Fruit fly (Drosophila melanogaster) whole organism, embryonic: ENCODE data around the gene Sb.
A peak's percentile ranks its signal among the peaks of the same experiment; 100 is the strongest.

Experiments used
- Atf-2 ChIP-seq: fragments of 200-800 bp; sonication (Bioruptor generic); optimal IDR thresholded peaks from 2 replicates; lab custom pipeline; 2016; ENCODE audit warnings: missing biosample characterization, missing genetic modification characterization
- Atf6 ChIP-seq: fragments of 200-800 bp; sonication (Bioruptor generic); IDR thresholded peaks from 2 replicates; pipeline ENCODE4 v1.3.6; 2022; ENCODE audit warnings: missing biosample characterization, missing genetic modification characterization
- Awh ChIP-seq: fragments of 200-800 bp; sonication (Bioruptor generic); IDR thresholded peaks from 2 replicates; pipeline ENCODE4, ENCODE4 v1.3.6; 2022; ENCODE audit warnings: missing biosample characterization, missing genetic modification characterization
- C15 ChIP-seq: fragments of 200-800 bp; sonication (Bioruptor generic); IDR thresholded peaks from 3 replicates; pipeline ENCODE4 v1.3.6; 2022; ENCODE audit warnings: missing biosample characterization, missing genetic modification characterization
- CG10267 ChIP-seq: fragments of 200-800 bp; sonication (Bioruptor generic); optimal IDR thresholded peaks from 2 replicates; lab custom pipeline; 2018; ENCODE audit warnings: missing biosample characterization, mild to moderate bottlenecking, missing genetic modification characterization, moderate library complexity
- CG10431 ChIP-seq: fragments of 200-800 bp; sonication (Bioruptor generic); optimal IDR thresholded peaks from 3 replicates; lab custom pipeline; 2018; ENCODE audit warnings: missing biosample characterization, mild to moderate bottlenecking, missing genetic modification characterization
- CG10565 ChIP-seq: fragments of 200-800 bp; sonication (Bioruptor generic); optimal IDR thresholded peaks from 3 replicates; lab custom pipeline; 2016; ENCODE audit warnings: missing biosample characterization, mild to moderate bottlenecking, missing genetic modification characterization
- CG10979 ChIP-seq: fragments of 200-800 bp; sonication (Bioruptor generic); optimal IDR thresholded peaks from 2 replicates; lab custom pipeline; 2018; ENCODE audit warnings: missing biosample characterization, mild to moderate bottlenecking, missing genetic modification characterization, moderate library complexity
- CG11696 ChIP-seq: fragments of 200-800 bp; sonication (Bioruptor generic); IDR thresholded peaks from 2 replicates; pipeline ENCODE4 v1.3.6; 2022; ENCODE audit warnings: missing biosample characterization, missing genetic modification characterization
- CG12659 ChIP-seq: fragments of 200-800 bp; sonication (Bioruptor generic); optimal IDR thresholded peaks from 3 replicates; lab custom pipeline; 2017; ENCODE audit warnings: mild to moderate bottlenecking, missing biosample characterization, missing genetic modification reagents, missing genetic modification characterization
- CG12942 ChIP-seq: fragments of 200-800 bp; sonication (Bioruptor generic); optimal IDR thresholded peaks from 3 replicates; lab custom pipeline; 2016; ENCODE audit warnings: missing biosample characterization, missing genetic modification characterization
- CG13775 ChIP-seq: fragments of 200-800 bp; sonication (Bioruptor generic); optimal IDR thresholded peaks from 3 replicates; lab custom pipeline; 2017; ENCODE audit warnings: missing biosample characterization, mild to moderate bottlenecking, missing genetic modification characterization
- CG14014 ChIP-seq: fragments of 200-800 bp; sonication (Bioruptor generic); IDR thresholded peaks from 2 replicates; pipeline ENCODE4 v1.3.6; 2022; ENCODE audit warnings: missing biosample characterization, missing genetic modification characterization
- CG14710 ChIP-seq: fragments of 200-800 bp; sonication (Bioruptor generic); optimal IDR thresholded peaks from 3 replicates; lab custom pipeline; 2019; ENCODE audit warnings: missing biosample characterization, mild to moderate bottlenecking, missing genetic modification characterization, moderate library complexity
- CG15696 ChIP-seq: fragments of 200-800 bp; sonication (Bioruptor generic); optimal IDR thresholded peaks from 2 replicates; lab custom pipeline; 2019; ENCODE audit warnings: missing biosample characterization, mild to moderate bottlenecking, missing genetic modification characterization, moderate library complexity
- CG16779 ChIP-seq: fragments of 200-800 bp; sonication (Bioruptor generic); IDR thresholded peaks from 2 replicates; pipeline ENCODE4 v1.3.6; 2022; ENCODE audit warnings: missing biosample characterization, missing genetic modification characterization
- CG16863 ChIP-seq: fragments of 200-800 bp; sonication (Bioruptor generic); optimal IDR thresholded peaks from 3 replicates; lab custom pipeline; 2016; ENCODE audit warnings: missing biosample characterization, missing genetic modification characterization
- CG17385 ChIP-seq: fragments of 200-800 bp; sonication (Bioruptor generic); optimal IDR thresholded peaks from 3 replicates; lab custom pipeline; 2018; ENCODE audit warnings: missing biosample characterization, mild to moderate bottlenecking, missing genetic modification characterization
- CG1832 ChIP-seq: fragments of 200-800 bp; sonication (Bioruptor generic); optimal IDR thresholded peaks from 2 replicates; lab custom pipeline; 2017; ENCODE audit warnings: missing biosample characterization, mild to moderate bottlenecking, missing genetic modification characterization, inconsistent platforms
- CG18619 ChIP-seq: fragments of 200-800 bp; sonication (Bioruptor generic); optimal IDR thresholded peaks from 3 replicates; lab custom pipeline; 2017; ENCODE audit warnings: missing biosample characterization, mild to moderate bottlenecking, missing genetic modification characterization
- CG2875 ChIP-seq: fragments of 200-800 bp; sonication (Bioruptor generic); optimal IDR thresholded peaks from 2 replicates; lab custom pipeline; 2017; ENCODE audit warnings: missing biosample characterization, mild to moderate bottlenecking, missing genetic modification characterization, missing genetic modification reagents
- CG30020 ChIP-seq: fragments of 200-800 bp; optimal IDR thresholded peaks from 2 replicates; lab custom pipeline; 2019; ENCODE audit warnings: missing biosample characterization, mild to moderate bottlenecking, missing genetic modification characterization, moderate library complexity
- CG33557 ChIP-seq: fragments of 200-800 bp; sonication (Bioruptor generic); optimal IDR thresholded peaks from 2 replicates; lab custom pipeline; 2019; ENCODE audit warnings: missing biosample characterization, mild to moderate bottlenecking, missing genetic modification characterization, moderate library complexity
- CG34422 ChIP-seq: fragments of 200-800 bp; sonication (Bioruptor generic); IDR thresholded peaks from 3 replicates; pipeline ENCODE4 v1.3.6; 2022; ENCODE audit warnings: missing biosample characterization, missing genetic modification characterization
- CG4360 ChIP-seq: fragments of 200-800 bp; sonication (Bioruptor generic); IDR thresholded peaks from 2 replicates; pipeline ENCODE4 v1.3.6; 2022; ENCODE audit warnings: missing biosample characterization, missing genetic modification characterization
- CG5245 ChIP-seq: fragments of 200-800 bp; sonication (Bioruptor generic); optimal IDR thresholded peaks from 3 replicates; lab custom pipeline; 2016; ENCODE audit warnings: missing biosample characterization, missing genetic modification characterization
- CG7357 ChIP-seq: fragments of 200-800 bp; sonication (Bioruptor generic); IDR thresholded peaks from 3 replicates; pipeline ENCODE4 v1.3.6; 2022; ENCODE audit warnings: missing biosample characterization, missing genetic modification characterization
- Dll ChIP-seq: fragments of 200-800 bp; sonication (Bioruptor generic); IDR thresholded peaks from 4 replicates; pipeline ENCODE4 v1.3.6; 2022; ENCODE audit warnings: missing biosample characterization, missing genetic modification characterization; ENCODE audit not compliant: partially characterized antibody
- Hand ChIP-seq: fragments of 200-800 bp; sonication (Bioruptor generic); optimal IDR thresholded peaks from 2 replicates; lab custom pipeline; 2017; ENCODE audit warnings: mild to moderate bottlenecking, missing biosample characterization, missing genetic modification reagents, missing genetic modification characterization
- Max ChIP-seq: fragments of 200-800 bp; sonication (Bioruptor generic); optimal IDR thresholded peaks from 2 replicates; lab custom pipeline; 2016; ENCODE audit warnings: missing biosample characterization, mild to moderate bottlenecking, missing genetic modification characterization
- NFAT ChIP-seq: fragments of 200-800 bp; sonication (Bioruptor generic); IDR thresholded peaks from 2 replicates; pipeline ENCODE4 v1.3.6; 2022; ENCODE audit warnings: missing biosample characterization, missing genetic modification characterization
- amos ChIP-seq: fragments of 200-800 bp; sonication (Bioruptor generic); IDR thresholded peaks from 2 replicates; pipeline ENCODE4 v1.3.6; 2022; ENCODE audit warnings: missing biosample characterization, missing genetic modification characterization; ENCODE audit not compliant: partially characterized antibody
- bsh ChIP-seq, 2 experiments: fragments of 200-800 bp; sonication (Bioruptor generic); optimal IDR thresholded peaks; 2 replicates each; lab custom pipeline; 2017 to 2018; ENCODE audit warnings: mild to moderate bottlenecking in 2 of 2, missing biosample characterization in 2 of 2, missing genetic modification characterization in 2 of 2, moderate library complexity in 1 of 2
- da ChIP-seq: fragments of 200-800 bp; sonication (Bioruptor generic); optimal IDR thresholded peaks from 2 replicates; lab custom pipeline; 2016; ENCODE audit warnings: missing biosample characterization, missing genetic modification characterization
- dpn ChIP-seq, 2 experiments: fragments of 200-800 bp; sonication (Bioruptor generic); optimal IDR thresholded peaks; 3 replicates each; lab custom pipeline; 2016; ENCODE audit warnings: missing biosample characterization in 2 of 2, missing genetic modification characterization in 2 of 2
- esg ChIP-seq: fragments of 200-800 bp; sonication (Bioruptor generic); conservative IDR thresholded peaks from 2 replicates; pipeline ENCODE4 v1.3.6; 2022; ENCODE audit warnings: missing biosample characterization, missing genetic modification characterization
- ham ChIP-seq: fragments of 200-800 bp; sonication (Bioruptor generic); IDR thresholded peaks from 2 replicates; pipeline ENCODE4 v1.3.6; 2022; ENCODE audit warnings: missing biosample characterization, missing genetic modification characterization
- insv ChIP-seq, 2 experiments: fragments of 200-800 bp; sonication (Bioruptor generic); optimal IDR thresholded peaks; 3 replicates each; lab custom pipeline; 2016 to 2018; ENCODE audit warnings: missing biosample characterization in 2 of 2, missing genetic modification characterization in 2 of 2
- ken ChIP-seq: fragments of 200-800 bp; sonication (Bioruptor generic); IDR thresholded peaks from 3 replicates; pipeline ENCODE4 v1.3.6; 2022; ENCODE audit warnings: missing biosample characterization, missing genetic modification characterization
- kni ChIP-seq: fragments of 200-800 bp; sonication (Bioruptor generic); optimal IDR thresholded peaks from 3 replicates; lab custom pipeline; 2017; ENCODE audit warnings: mild to moderate bottlenecking, missing biosample characterization, missing genetic modification reagents, missing genetic modification characterization
- repo ChIP-seq: fragments of 200-800 bp; sonication (Bioruptor generic); optimal IDR thresholded peaks from 2 replicates; lab custom pipeline; 2016; ENCODE audit warnings: missing biosample characterization, missing genetic modification characterization
- stc ChIP-seq: fragments of 200-800 bp; sonication (Bioruptor generic); IDR thresholded peaks from 2 replicates; pipeline ENCODE4 v1.3.6; 2022; ENCODE audit warnings: missing biosample characterization, missing genetic modification characterization
- unc-4 ChIP-seq: fragments of 200-800 bp; sonication (Bioruptor generic); IDR thresholded peaks from 2 replicates; pipeline ENCODE4 v1.3.6; 2022; ENCODE audit warnings: missing biosample characterization, missing genetic modification characterization; ENCODE audit not compliant: partially characterized antibody
- vnd ChIP-seq: fragments of 200-800 bp; sonication (Bioruptor generic); IDR thresholded peaks from 3 replicates; pipeline ENCODE4 v1.3.6; 2022; ENCODE audit warnings: missing biosample characterization, missing genetic modification characterization; ENCODE audit not compliant: partially characterized antibody
- vvl ChIP-seq: fragments of 200-800 bp; sonication (Bioruptor generic); IDR thresholded peaks from 2 replicates; pipeline ENCODE4 v1.3.6; 2022; ENCODE audit warnings: missing biosample characterization, missing genetic modification characterization

Gene Sb

DNA sequence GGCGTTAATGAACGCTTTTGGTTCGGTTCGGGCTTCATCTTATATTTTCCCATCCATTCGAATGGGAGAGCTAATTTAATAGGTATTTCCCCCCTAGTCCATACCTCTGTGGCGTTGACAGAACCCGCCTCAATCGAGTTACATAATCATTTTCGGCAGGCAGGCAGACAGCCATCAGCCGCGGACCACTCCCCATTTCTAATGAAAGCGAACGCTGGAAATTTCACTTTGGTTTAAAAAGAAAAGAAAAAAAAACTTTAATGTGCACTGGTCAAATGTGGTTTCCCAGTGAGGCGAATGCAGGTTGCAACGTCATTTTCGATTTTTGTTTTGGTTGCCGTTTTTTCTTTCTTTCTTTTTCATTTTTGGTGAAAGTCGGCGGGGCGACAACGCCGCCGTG, 33.6 kb upstream of the Sb start (continued):
- peak; percentile 81 for TF ChIP-seq Awh (GFP tag; lab: Robert Waterston, UW)
- TF ChIP-seq CG16779: no peak
- no peak for TF ChIP-seq CG17385 (GFP tag; lab: Kevin White, UChicago)
- TF ChIP-seq Hand (GFP tag; lab: Kevin White, UChicago): no peak
- no peak for TF ChIP-seq da
- no peak for TF ChIP-seq NFAT
- TF ChIP-seq CG7357: no peak
- no peak for TF ChIP-seq CG12659 (GFP tag; lab: Kevin White, UChicago)
- no peak for TF ChIP-seq CG10979
- TF ChIP-seq repo: no peak
- TF ChIP-seq ham (GFP tag; lab: Robert Waterston, UW): no peak
- no peak for TF ChIP-seq unc-4 (GFP tag; lab: Robert Waterston, UW)
- no peak for TF ChIP-seq CG14014
- TF ChIP-seq Max (GFP tag; lab: Kevin White, UChicago): no peak
- no peak for TF ChIP-seq CG10565
- TF ChIP-seq ken (GFP tag; lab: Robert Waterston, UW): 0 out of 3 replicates have a peak, but pooled peaks have one; percentile 21
- no peak for TF ChIP-seq CG18619
- no peak for TF ChIP-seq CG30020 (tag; lab: Kevin White, UChicago)
- no peak for TF ChIP-seq CG1832
- no peak for TF ChIP-seq CG15696
- TF ChIP-seq CG5245 (GFP tag; lab: Kevin White, UChicago): no peak
- TF ChIP-seq amos (GFP tag; lab: Robert Waterston, UW): no peak
- TF ChIP-seq vnd (GFP tag; lab: Robert Waterston, UW): no peak
- TF ChIP-seq CG34422 (GFP tag; lab: Robert Waterston, UW): no peak
- TF ChIP-seq CG16863 (GFP tag; lab: Kevin White, UChicago): no peak
- peak; percentile 72 for TF ChIP-seq CG33557
- TF ChIP-seq stc (GFP tag; lab: Robert Waterston, UW): no peak
- no peak for TF ChIP-seq Dll (GFP tag; lab: Robert Waterston, UW)
- TF ChIP-seq Atf6 (GFP tag; lab: Robert Waterston, UW): no peak
- no peak for TF ChIP-seq dpn (GFP tag; optimal IDR thresholded peaks at IDR 0.05; lab: Kevin White, UChicago)
- no peak for TF ChIP-seq CG4360
- peak; percentile 85 for TF ChIP-seq kni
- TF ChIP-seq bsh (GFP tag; optimal IDR thresholded peaks at IDR 0.05; lab: Kevin White, UChicago): peak in 1 of 2 experiments; percentile 32
- TF ChIP-seq insv (GFP tag; optimal IDR thresholded peaks at IDR 0.05; lab: Kevin White, UChicago): no peak
- TF ChIP-seq C15 (GFP tag; lab: Robert Waterston, UW): no peak
- TF ChIP-seq CG10431 (GFP tag; lab: Kevin White, UChicago): peak; percentile 46
- no peak for TF ChIP-seq CG13775
- no peak for TF ChIP-seq Atf-2 (GFP tag; lab: Kevin White, UChicago)
- 0 out of 2 replicates have a peak, but pooled peaks have one; percentile 31 for TF ChIP-seq vvl (GFP tag; lab: Robert Waterston, UW)
- no peak for TF ChIP-seq CG10267 (tag; lab: Kevin White, UChicago)
- no peak for TF ChIP-seq CG11696
- TF ChIP-seq esg (GFP tag; lab: Robert Waterston, UW): no peak
- no peak for TF ChIP-seq CG2875 (GFP tag; lab: Kevin White, UChicago)
- peak; percentile 1 for TF ChIP-seq CG14710 (tag; lab: Kevin White, UChicago)
- no peak for TF ChIP-seq CG12942 (GFP tag; lab: Kevin White, UChicago)
- TF ChIP-seq, all 482 proteins: peak for 21
